Worm (Caenorhabditis elegans) whole organism, midembryonic: ENCODE results near the gene C08B6.5.

ENCODE experiments used
- T22C8.4 ChIP-seq: fragments of 200-800 bp; sonication (Bioruptor generic); IDR thresholded peaks from 2 replicates; pipeline ENCODE4 v1.3.6; 2022; ENCODE audit warnings: missing genetic modification characterization, missing compliant biosample characterization
- flt-1 ChIP-seq: fragments of 200-800 bp; sonication (Bioruptor generic); IDR thresholded peaks from 2 replicates; pipeline ENCODE4 v1.3.6; 2022; ENCODE audit warnings: missing genetic modification characterization, missing compliant biosample characterization
- klf-2 ChIP-seq: fragments of 200-800 bp; sonication (Bioruptor generic); conservative IDR thresholded peaks from 2 replicates; pipeline ENCODE4 v1.3.6; 2022; ENCODE audit warnings: missing genetic modification reagents, missing genetic modification characterization, missing compliant biosample characterization
- med-1 ChIP-seq: sonication (generic microtip); optimal IDR thresholded peaks from 2 replicates; lab custom pipeline; 2017; ENCODE audit warnings: missing genetic modification characterization, mild to moderate bottlenecking, missing compliant biosample characterization, antibody characterized with exemption, missing genetic modification reagents; ENCODE audit not compliant: insufficient read depth
- ztf-23 ChIP-seq: fragments of 200-800 bp; sonication (Bioruptor generic); IDR thresholded peaks from 2 replicates; pipeline ENCODE4 v1.3.6; 2022; ENCODE audit warnings: missing genetic modification reagents, missing genetic modification characterization, missing compliant biosample characterization

ce11 chrV:10160954-10161353, 43.4 kb downstream of the C08B6.5 start, which contains the start of gene C51E3.10:
- TF ChIP-seq klf-2 (no peak), ztf-23 (GFP tag; lab: Robert Waterston, UW) (no peak), T22C8.4 (no peak), med-1 (no peak), flt-1 (GFP tag; lab: Robert Waterston, UW) (no peak)
